Fruit fly (Drosophila melanogaster): ENCODE measurements around the gene tzn.

dm6 chr3L:20848572-20848971 lies 50.1 kb downstream of the tzn start:
- TF ChIP-seq EcR (GFP tag; optimal IDR thresholded peaks at IDR 0.05) (no peak), psq (optimal IDR thresholded peaks at IDR 0.05) (no peak)
